Worm (Caenorhabditis elegans) whole organism, midembryonic: ENCODE results near the gene hlh-31.
"Not testable (repeated sequence)": the region's sequence is repeated elsewhere in the genome, so short reads cannot be mapped to it uniquely, and the experiment has no call there.

Experiments
- T22C8.4 ChIP-seq: fragments of 200-800 bp; sonication (Bioruptor generic); IDR thresholded peaks from 2 replicates; pipeline ENCODE4 v1.3.6; 2022; ENCODE audit warnings: missing genetic modification characterization, missing compliant biosample characterization
- cog-1 ChIP-seq: sonication (generic microtip); optimal IDR thresholded peaks from 2 replicates; lab custom pipeline; 2016; ENCODE audit warnings: missing genetic modification characterization, missing compliant biosample characterization
- flt-1 ChIP-seq: fragments of 200-800 bp; sonication (Bioruptor generic); IDR thresholded peaks from 2 replicates; pipeline ENCODE4 v1.3.6; 2022; ENCODE audit warnings: missing genetic modification characterization, missing compliant biosample characterization
- med-1 ChIP-seq: sonication (generic microtip); optimal IDR thresholded peaks from 2 replicates; lab custom pipeline; 2017; ENCODE audit warnings: missing genetic modification characterization, mild to moderate bottlenecking, missing compliant biosample characterization, antibody characterized with exemption, missing genetic modification reagents; ENCODE audit not compliant: insufficient read depth
- ref-1 ChIP-seq: fragments of 200-800 bp; sonication (Bioruptor generic); conservative IDR thresholded peaks from 2 replicates; pipeline ENCODE4 v1.3.6; 2022; ENCODE audit warnings: missing genetic modification reagents, missing genetic modification characterization, missing compliant biosample characterization
- tab-1 ChIP-seq: fragments of 200-800 bp; sonication (Bioruptor generic); IDR thresholded peaks from 2 replicates; pipeline ENCODE4 v1.3.6; 2022; ENCODE audit warnings: missing genetic modification characterization, missing compliant biosample characterization
- ztf-29 ChIP-seq: fragments of 200-800 bp; sonication (Bioruptor generic); IDR thresholded peaks from 2 replicates; pipeline ENCODE4 v1.3.6; 2022; ENCODE audit warnings: missing genetic modification reagents, missing genetic modification characterization, missing compliant biosample characterization

The hlh-31 gene

ce11 chrIV:16306918-16307317 is 49.5 kb downstream of the hlh-31 start:
- TF ChIP-seq cog-1 (tag; lab: Kevin White, UChicago), result no peak
- TF ChIP-seq ztf-29, result no peak
- no peak for TF ChIP-seq med-1 (GFP tag; lab: Kevin White, UChicago)
- TF ChIP-seq ref-1 (GFP tag; lab: Robert Waterston, UW), result no peak
- no peak for TF ChIP-seq flt-1 (GFP tag; lab: Robert Waterston, UW)
- TF ChIP-seq T22C8.4 (GFP tag; lab: Robert Waterston, UW), result no peak
- TF ChIP-seq tab-1 (GFP tag; lab: Robert Waterston, UW), result no peak

- not testable (repeated sequence) for TF ChIP-seq flt-1 (GFP tag; lab: Robert Waterston, UW); med-1 (GFP tag; lab: Kevin White, UChicago); cog-1 (tag; lab: Kevin White, UChicago)
These were observed 50.5 kb downstream of the hlh-31 start, which contains the start of gene rac-2 for ce11 chrIV:16307925-16308324. TSS of gene rac-2 (plus strand) at chrIV:16308225.
